Fruit fly (Drosophila melanogaster) whole organism, embryonic: ENCODE measurements around the gene CG5381.

Experiments
- CG10565 ChIP-seq: fragments of 200-800 bp; sonication (Bioruptor generic); optimal IDR thresholded peaks from 3 replicates; lab custom pipeline; 2016; ENCODE audit warnings: missing biosample characterization, mild to moderate bottlenecking, missing genetic modification characterization
- CG11456 ChIP-seq: fragments of 200-800 bp; sonication (Bioruptor generic); IDR thresholded peaks from 3 replicates; pipeline ENCODE4 v1.3.6; 2022; ENCODE audit warnings: missing biosample characterization, missing genetic modification characterization
- CG13287 ChIP-seq: fragments of 200-800 bp; sonication (Bioruptor generic); IDR thresholded peaks from 2 replicates; pipeline ENCODE4 v1.3.6; 2022; ENCODE audit warnings: missing biosample characterization, missing genetic modification characterization; ENCODE audit not compliant: partially characterized antibody
- CG13296 ChIP-seq: fragments of 200-800 bp; sonication (Bioruptor generic); optimal IDR thresholded peaks from 3 replicates; lab custom pipeline; 2018; ENCODE audit warnings: missing biosample characterization, mild to moderate bottlenecking, missing genetic modification characterization
- CG15514 ChIP-seq: fragments of 200-800 bp; sonication (Bioruptor generic); optimal IDR thresholded peaks from 3 replicates; lab custom pipeline; 2017; ENCODE audit warnings: missing biosample characterization, missing genetic modification characterization, mild to moderate bottlenecking, moderate library complexity, missing genetic modification reagents
- CG1603 ChIP-seq: fragments of 200-800 bp; sonication (Bioruptor generic); optimal IDR thresholded peaks from 2 replicates; lab custom pipeline; 2019; ENCODE audit warnings: missing biosample characterization, mild to moderate bottlenecking, missing genetic modification characterization, moderate library complexity
- CG17802 ChIP-seq: fragments of 200-800 bp; sonication (Bioruptor generic); optimal IDR thresholded peaks from 2 replicates; lab custom pipeline; 2018; ENCODE audit warnings: missing biosample characterization, mild to moderate bottlenecking, missing genetic modification characterization, moderate library complexity
- CG2116 ChIP-seq: fragments of 200-800 bp; sonication (Bioruptor generic); optimal IDR thresholded peaks from 3 replicates; lab custom pipeline; 2018; ENCODE audit warnings: missing biosample characterization, mild to moderate bottlenecking, missing genetic modification characterization
- CG34422 ChIP-seq: fragments of 200-800 bp; sonication (Bioruptor generic); IDR thresholded peaks from 3 replicates; pipeline ENCODE4 v1.3.6; 2022; ENCODE audit warnings: missing biosample characterization, missing genetic modification characterization
- CG3995 ChIP-seq: fragments of 200-800 bp; sonication (Bioruptor generic); optimal IDR thresholded peaks from 3 replicates; lab custom pipeline; 2016; ENCODE audit warnings: missing biosample characterization, missing genetic modification characterization
- CG4617 ChIP-seq: fragments of 200-800 bp; sonication (Bioruptor generic); optimal IDR thresholded peaks from 3 replicates; lab custom pipeline; 2016; ENCODE audit warnings: missing biosample characterization, missing genetic modification characterization, borderline replicate concordance
- CG8290 ChIP-seq, 3 experiments: fragments of 200-800 bp; sonication (Bioruptor generic); optimal IDR thresholded peaks; 2 replicates each; lab custom pipeline; 2016 to 2019; ENCODE audit warnings: missing biosample characterization in 3 of 3, missing genetic modification characterization in 3 of 3, mild to moderate bottlenecking in 2 of 3, moderate library complexity in 1 of 3
- CG9437 ChIP-seq: fragments of 200-800 bp; sonication (Bioruptor generic); optimal IDR thresholded peaks from 2 replicates; lab custom pipeline; 2018; ENCODE audit warnings: missing biosample characterization, mild to moderate bottlenecking, missing genetic modification characterization
- CG9797 ChIP-seq: fragments of 200-800 bp; sonication (Bioruptor generic); optimal IDR thresholded peaks from 3 replicates; lab custom pipeline; 2018; ENCODE audit warnings: missing biosample characterization, mild to moderate bottlenecking, missing genetic modification characterization
- CoRest ChIP-seq: fragments of 200-800 bp; sonication (Bioruptor generic); optimal IDR thresholded peaks from 3 replicates; lab custom pipeline; 2018; ENCODE audit warnings: missing biosample characterization, mild to moderate bottlenecking, missing genetic modification characterization, moderate library complexity
- Dll ChIP-seq: fragments of 200-800 bp; sonication (Bioruptor generic); IDR thresholded peaks from 4 replicates; pipeline ENCODE4 v1.3.6; 2022; ENCODE audit warnings: missing biosample characterization, missing genetic modification characterization; ENCODE audit not compliant: partially characterized antibody
- Dp ChIP-seq: fragments of 200-800 bp; sonication (Bioruptor generic); optimal IDR thresholded peaks from 2 replicates; lab custom pipeline; 2018; ENCODE audit warnings: missing biosample characterization, mild to moderate bottlenecking, missing genetic modification characterization, moderate library complexity
- E2f2 ChIP-seq: fragments of 200-800 bp; sonication (Bioruptor generic); IDR thresholded peaks from 2 replicates; pipeline ENCODE4 v1.3.6; 2022; ENCODE audit warnings: missing biosample characterization, missing genetic modification characterization
- Elba2 ChIP-seq: fragments of 200-800 bp; sonication (Bioruptor generic); optimal IDR thresholded peaks from 3 replicates; lab custom pipeline; 2016; ENCODE audit warnings: missing biosample characterization, missing genetic modification characterization
- Ets65A ChIP-seq: fragments of 200-800 bp; sonication (Bioruptor generic); peaks from one replicate; lab custom pipeline; 2016; ENCODE audit warnings: missing biosample characterization, missing genetic modification characterization
- Ets97D ChIP-seq: fragments of 200-800 bp; sonication (Bioruptor generic); optimal IDR thresholded peaks from 3 replicates; lab custom pipeline; 2016; ENCODE audit warnings: missing biosample characterization, missing genetic modification characterization
- MBD-R2 ChIP-seq: fragments of 200-800 bp; sonication (Bioruptor generic); IDR thresholded peaks from 2 replicates; pipeline ENCODE4 v1.3.6; 2022; ENCODE audit warnings: missing biosample characterization, missing genetic modification characterization
- MESR4 ChIP-seq: fragments of 200-800 bp; sonication (Bioruptor generic); optimal IDR thresholded peaks from 2 replicates; lab custom pipeline; 2018; ENCODE audit warnings: missing biosample characterization, mild to moderate bottlenecking, missing genetic modification characterization, moderate library complexity
- Max ChIP-seq: fragments of 200-800 bp; sonication (Bioruptor generic); optimal IDR thresholded peaks from 2 replicates; lab custom pipeline; 2016; ENCODE audit warnings: missing biosample characterization, mild to moderate bottlenecking, missing genetic modification characterization
- Med ChIP-seq: fragments of 200-800 bp; sonication (Bioruptor generic); peaks from one replicate; lab custom pipeline; 2016; ENCODE audit warnings: missing biosample characterization, missing genetic modification characterization, mild to moderate bottlenecking, inconsistent platforms, moderate library complexity
- Pdp1 ChIP-seq, 2 experiments: fragments of 200-800 bp; sonication (Bioruptor generic); optimal IDR thresholded peaks; 3 replicates each; lab custom pipeline; 2016; ENCODE audit warnings: missing biosample characterization in 2 of 2, missing genetic modification characterization in 2 of 2, mild to moderate bottlenecking in 1 of 2, moderate library complexity in 1 of 2
- Sry-δ ChIP-seq: fragments of 200-800 bp; sonication (Bioruptor generic); optimal IDR thresholded peaks from 2 replicates; lab custom pipeline; 2016; ENCODE audit warnings: missing biosample characterization, missing genetic modification characterization
- Trl ChIP-seq, 3 experiments: fragments of >200 bp in 2 of 3; fragments of 200-800 bp in 1 of 3; sonication (Bioruptor generic) in 1 of 3; optimal IDR thresholded peaks; 2 replicates in 1 of 3; 3 replicates in 2 of 3; lab custom pipeline; 2016 to 2017; ENCODE audit warnings: missing biosample characterization in 1 of 3, missing genetic modification characterization in 1 of 3
- amos ChIP-seq: fragments of 200-800 bp; sonication (Bioruptor generic); IDR thresholded peaks from 2 replicates; pipeline ENCODE4 v1.3.6; 2022; ENCODE audit warnings: missing biosample characterization, missing genetic modification characterization; ENCODE audit not compliant: partially characterized antibody
- az2 ChIP-seq: fragments of 200-800 bp; sonication (Bioruptor generic); optimal IDR thresholded peaks from 3 replicates; lab custom pipeline; 2016; ENCODE audit warnings: missing biosample characterization, missing genetic modification characterization
- bcd ChIP-seq: fragments of 200-800 bp; sonication (Bioruptor generic); optimal IDR thresholded peaks from 2 replicates; lab custom pipeline; 2017; ENCODE audit warnings: missing biosample characterization, mild to moderate bottlenecking, missing genetic modification characterization
- danr ChIP-seq: fragments of 200-800 bp; sonication (Bioruptor generic); IDR thresholded peaks from 2 replicates; pipeline ENCODE4 v1.3.6; 2022; ENCODE audit warnings: missing biosample characterization, missing genetic modification characterization
- dmrt11E ChIP-seq: fragments of 200-800 bp; sonication (Bioruptor generic); optimal IDR thresholded peaks from 3 replicates; lab custom pipeline; 2018; ENCODE audit warnings: missing biosample characterization, mild to moderate bottlenecking, missing genetic modification characterization, moderate library complexity
- exex ChIP-seq: fragments of 200-800 bp; sonication (Bioruptor generic); optimal IDR thresholded peaks from 4 replicates; lab custom pipeline; 2018; ENCODE audit warnings: missing biosample characterization, mild to moderate bottlenecking, missing genetic modification characterization, moderate library complexity
- gce ChIP-seq: fragments of 200-800 bp; sonication (Bioruptor generic); IDR thresholded peaks from 3 replicates; pipeline ENCODE4 v1.3.6; 2022; ENCODE audit warnings: missing biosample characterization, missing genetic modification characterization
- grau ChIP-seq: fragments of 200-800 bp; optimal IDR thresholded peaks from 3 replicates; lab custom pipeline; 2019; ENCODE audit warnings: missing biosample characterization, mild to moderate bottlenecking, missing genetic modification characterization, moderate library complexity
- ind ChIP-seq: fragments of 200-800 bp; sonication (Bioruptor generic); optimal IDR thresholded peaks from 3 replicates; lab custom pipeline; 2016; ENCODE audit warnings: missing biosample characterization, missing genetic modification characterization
- jigr1 ChIP-seq: fragments of 200-800 bp; sonication (Bioruptor generic); IDR thresholded peaks from 3 replicates; pipeline ENCODE4 v1.3.6; 2022; ENCODE audit warnings: missing biosample characterization, missing genetic modification characterization
- klu ChIP-seq: fragments of 200-800 bp; sonication (Bioruptor generic); IDR thresholded peaks from 2 replicates; pipeline ENCODE4 v1.3.6; 2022; ENCODE audit warnings: missing biosample characterization, missing genetic modification characterization
- lola ChIP-seq, 3 experiments: fragments of >200 bp in 2 of 3; fragments of 200-800 bp in 1 of 3; sonication (Bioruptor generic) in 1 of 3; optimal IDR thresholded peaks; 2 replicates each; lab custom pipeline; 2017 to 2019; ENCODE audit warnings: missing biosample characterization in 3 of 3, missing genetic modification characterization in 3 of 3, mild to moderate bottlenecking in 1 of 3, moderate library complexity in 1 of 3
- nmo ChIP-seq: fragments of 200-800 bp; sonication (Bioruptor generic); optimal IDR thresholded peaks from 2 replicates; lab custom pipeline; 2018; ENCODE audit warnings: missing biosample characterization, mild to moderate bottlenecking, missing genetic modification characterization, moderate library complexity
- pfk ChIP-seq: fragments of 200-800 bp; sonication (Bioruptor generic); optimal IDR thresholded peaks from 2 replicates; lab custom pipeline; 2018; ENCODE audit warnings: missing biosample characterization, mild to moderate bottlenecking, missing genetic modification characterization, moderate library complexity
- phol ChIP-seq: fragments of 200-800 bp; sonication (Bioruptor generic); optimal IDR thresholded peaks from 3 replicates; lab custom pipeline; 2018; ENCODE audit warnings: missing biosample characterization, mild to moderate bottlenecking, missing genetic modification characterization, moderate library complexity
- stc ChIP-seq: fragments of 200-800 bp; sonication (Bioruptor generic); IDR thresholded peaks from 2 replicates; pipeline ENCODE4 v1.3.6; 2022; ENCODE audit warnings: missing biosample characterization, missing genetic modification characterization
- unc-4 ChIP-seq: fragments of 200-800 bp; sonication (Bioruptor generic); IDR thresholded peaks from 2 replicates; pipeline ENCODE4 v1.3.6; 2022; ENCODE audit warnings: missing biosample characterization, missing genetic modification characterization; ENCODE audit not compliant: partially characterized antibody

Gene CG5381

dm6 chr2L:10314327-10315210 lies 8.3 kb downstream of the CG5381 start, which contains the start of the genes Usp14 and CG4972 (continued):
- TF ChIP-seq unc-4 (GFP tag; lab: Robert Waterston, UW) = 0 out of 2 replicates have a peak, but pooled peaks have one; percentile 19
- TF ChIP-seq CG9437 (GFP tag; lab: Kevin White, UChicago) = no peak
- TF ChIP-seq Elba2 (GFP tag; lab: Kevin White, UChicago) = peak; percentile 3
- peak in 1 of 3 experiments; percentile 2 for TF ChIP-seq lola (GFP tag; optimal IDR thresholded peaks at IDR 0.05; lab: Kevin White, UChicago)
- 0 out of 3 replicates have a peak, but pooled peaks have one; percentile 15 for TF ChIP-seq CG34422 (GFP tag; lab: Robert Waterston, UW)
- peak; percentile 25 for TF ChIP-seq grau (tag; lab: Kevin White, UChicago)
- TF ChIP-seq dmrt11E (tag; lab: Kevin White, UChicago) = peak; percentile 39
- peak; percentile 77 for TF ChIP-seq CG3995 (GFP tag; lab: Kevin White, UChicago)
- peak; percentile 6 for TF ChIP-seq CG8290 (GFP tag; optimal IDR thresholded peaks at IDR 0.05; lab: Kevin White, UChicago)
- TF ChIP-seq CG8290 (tag; optimal IDR thresholded peaks at IDR 0.05; lab: Kevin White, UChicago) = no peak
- TF ChIP-seq stc = no peak
- TF ChIP-seq Max (GFP tag; lab: Kevin White, UChicago) = peak; percentile 24
- peak; percentile 19 for TF ChIP-seq CG4617 (GFP tag; lab: Kevin White, UChicago)
- no peak for TF ChIP-seq az2 (GFP tag; lab: Kevin White, UChicago)
- TF ChIP-seq Sry-δ (GFP tag; lab: Kevin White, UChicago) = peak; percentile 79
- TF ChIP-seq CoRest (tag; lab: Kevin White, UChicago) = peak; percentile 55
- TF ChIP-seq bcd = no peak
- TF ChIP-seq CG1603 (tag; lab: Kevin White, UChicago) = peak; percentile 99

DNA sequence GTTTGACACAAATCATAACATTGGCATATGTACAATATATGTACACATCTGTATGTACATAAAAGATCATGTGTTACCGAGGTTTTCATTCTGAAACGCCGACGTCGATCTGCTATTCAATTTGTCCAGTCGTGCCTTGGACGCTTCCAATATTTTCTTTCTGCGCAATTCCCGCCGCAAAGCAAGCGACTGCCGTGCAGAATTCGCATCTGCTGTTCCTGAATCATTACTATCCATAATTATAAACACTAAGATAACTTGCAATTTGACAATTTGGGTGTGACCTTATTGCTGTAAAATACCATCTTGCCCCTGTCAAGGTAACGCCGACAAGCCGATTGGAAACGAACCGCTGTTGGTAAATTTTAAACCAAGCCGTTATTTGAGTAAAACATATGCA lies 11.1 kb downstream of the CG5381 start:
- peak; percentile 54 for TF ChIP-seq Ets65A (GFP tag; lab: Kevin White, UChicago)
- no peak for TF ChIP-seq CG10565 (GFP tag; lab: Kevin White, UChicago)
- TF ChIP-seq ind (GFP tag; lab: Kevin White, UChicago) = no peak
- TF ChIP-seq danr (GFP tag; lab: Robert Waterston, UW) = no peak
- peak; percentile 31 for TF ChIP-seq E2f2 (GFP tag; lab: Robert Waterston, UW)
- TF ChIP-seq jigr1 = no peak
- peak; percentile 27; the same call in 1 of the 2 replicates for TF ChIP-seq amos (GFP tag; lab: Robert Waterston, UW)
- peak; percentile 76 for TF ChIP-seq CG4617 (GFP tag; lab: Kevin White, UChicago)
- peak; percentile 9 for TF ChIP-seq nmo (GFP tag; lab: Kevin White, UChicago)
- TF ChIP-seq MBD-R2 (GFP tag; lab: Robert Waterston, UW) = peak; percentile 65
- TF ChIP-seq pfk (GFP tag; lab: Kevin White, UChicago) = peak; percentile 95
- peak; percentile 23 for TF ChIP-seq exex (tag; lab: Kevin White, UChicago)
- TF ChIP-seq CG17802 (tag; lab: Kevin White, UChicago) = peak; percentile 34
- TF ChIP-seq Dp (GFP tag; lab: Kevin White, UChicago) = peak; percentile 41
- peak; percentile 2 for TF ChIP-seq CG13296 (GFP tag; lab: Kevin White, UChicago)
- TF ChIP-seq Med (GFP tag; lab: Kevin White, UChicago) = peak; percentile 43
- no peak for TF ChIP-seq gce (GFP tag; lab: Robert Waterston, UW)
- TF ChIP-seq Dll (GFP tag; lab: Robert Waterston, UW) = peak; percentile 42; the same call in 1 of the 4 replicates
- peak; percentile 38 for TF ChIP-seq Ets97D (GFP tag; lab: Kevin White, UChicago)
- peak; percentile 21 for TF ChIP-seq phol (tag; lab: Kevin White, UChicago)
- peak; percentile 69 for TF ChIP-seq CG9797 (GFP tag; lab: Kevin White, UChicago)
- no peak for TF ChIP-seq Trl (optimal IDR thresholded peaks at IDR 0.05; lab: Kevin White, UChicago)
- TF ChIP-seq Trl (GFP tag; optimal IDR thresholded peaks at IDR 0.05; lab: Kevin White, UChicago) = no peak
- peak; percentile 42; the same call in 1 of the 2 replicates for TF ChIP-seq CG13287
- peak; percentile 83 for TF ChIP-seq MESR4 (GFP tag; lab: Kevin White, UChicago)
- peak in 1 of 2 experiments; percentile 23 for TF ChIP-seq Pdp1 (GFP tag; optimal IDR thresholded peaks at IDR 0.05; lab: Kevin White, UChicago)
- TF ChIP-seq CG11456 (GFP tag; lab: Robert Waterston, UW) = no peak
- TF ChIP-seq CG2116 (GFP tag; lab: Kevin White, UChicago) = peak; percentile 44
- TF ChIP-seq klu (GFP tag; lab: Robert Waterston, UW) = no peak
- TF ChIP-seq CG15514 (GFP tag; lab: Kevin White, UChicago) = peak; percentile 37
